Fruit fly (Drosophila melanogaster) whole organism, prepupa: ENCODE data around the gene CG5171.
A peak's percentile ranks its signal among the peaks of the same experiment; 100 is the strongest.

Experiments
- Blimp-1 ChIP-seq: fragments of 200-800 bp; sonication (Bioruptor generic); optimal IDR thresholded peaks from 3 replicates; lab custom pipeline; 2017; ENCODE audit warnings: missing biosample characterization, missing genetic modification characterization, mild to moderate bottlenecking, moderate library complexity, missing genetic modification reagents
- CG10631 ChIP-seq: fragments of 200-800 bp; sonication (Bioruptor generic); optimal IDR thresholded peaks from 2 replicates; lab custom pipeline; 2016; ENCODE audit warnings: missing biosample characterization, missing genetic modification characterization
- CG11294 ChIP-seq: fragments of 200-800 bp; sonication (Bioruptor generic); IDR thresholded peaks from 2 replicates; pipeline ENCODE4 v1.3.6; 2022; ENCODE audit warnings: missing biosample characterization, missing genetic modification characterization
- CG11762 ChIP-seq: fragments of 200-800 bp; sonication (Bioruptor generic); optimal IDR thresholded peaks from 3 replicates; lab custom pipeline; 2016; ENCODE audit warnings: missing biosample characterization, missing genetic modification characterization; ENCODE audit not compliant: insufficient read depth
- CG11902 ChIP-seq: fragments of 200-800 bp; sonication (Bioruptor generic); optimal IDR thresholded peaks from 3 replicates; lab custom pipeline; 2016; ENCODE audit warnings: missing biosample characterization, missing genetic modification characterization
- CG15336 ChIP-seq: fragments of 200-800 bp; sonication (Bioruptor generic); IDR thresholded peaks from 2 replicates; pipeline ENCODE4 v1.3.6; 2022; ENCODE audit warnings: missing biosample characterization, missing genetic modification characterization
- CG3032 ChIP-seq: fragments of 200-800 bp; optimal IDR thresholded peaks from 2 replicates; lab custom pipeline; 2019; ENCODE audit warnings: missing biosample characterization, mild to moderate bottlenecking, missing genetic modification characterization, moderate library complexity
- CG32006 ChIP-seq: fragments of 200-800 bp; sonication (Bioruptor generic); optimal IDR thresholded peaks from 3 replicates; lab custom pipeline; 2017; ENCODE audit warnings: missing biosample characterization, mild to moderate bottlenecking, missing genetic modification characterization
- CG34406 ChIP-seq: fragments of 200-800 bp; sonication (Bioruptor generic); optimal IDR thresholded peaks from 3 replicates; lab custom pipeline; 2016; ENCODE audit warnings: missing biosample characterization, missing genetic modification characterization
- CG3919 ChIP-seq: fragments of 200-800 bp; sonication (Bioruptor generic); optimal IDR thresholded peaks from 3 replicates; lab custom pipeline; 2016; ENCODE audit warnings: missing biosample characterization, missing genetic modification characterization
- CG4318 ChIP-seq: fragments of 200-800 bp; sonication (Bioruptor generic); optimal IDR thresholded peaks from 3 replicates; lab custom pipeline; 2017; ENCODE audit warnings: missing biosample characterization, mild to moderate bottlenecking, missing genetic modification characterization
- CG6163 ChIP-seq: fragments of 200-800 bp; sonication (Bioruptor generic); IDR thresholded peaks from 3 replicates; pipeline ENCODE4 v1.3.6; 2022; ENCODE audit warnings: missing biosample characterization, missing genetic modification characterization
- CG6792 ChIP-seq: fragments of 200-800 bp; sonication (Bioruptor generic); optimal IDR thresholded peaks from 3 replicates; lab custom pipeline; 2016; ENCODE audit warnings: missing biosample characterization, missing genetic modification characterization
- CG6854 ChIP-seq: fragments of 200-800 bp; sonication (Bioruptor generic); optimal IDR thresholded peaks from 2 replicates; lab custom pipeline; 2017; ENCODE audit warnings: missing biosample characterization, mild to moderate bottlenecking, missing genetic modification characterization
- CG7368 ChIP-seq: fragments of 200-800 bp; sonication (Bioruptor generic); optimal IDR thresholded peaks from 3 replicates; lab custom pipeline; 2016; ENCODE audit warnings: missing biosample characterization, missing genetic modification characterization
- CG8119 ChIP-seq: fragments of 200-800 bp; sonication (Bioruptor generic); IDR thresholded peaks from 3 replicates; pipeline ENCODE4 v1.3.6; 2022; ENCODE audit warnings: missing biosample characterization, missing genetic modification characterization
- CG8319 ChIP-seq: fragments of 200-800 bp; sonication (Bioruptor generic); optimal IDR thresholded peaks from 3 replicates; lab custom pipeline; 2016; ENCODE audit warnings: missing biosample characterization, missing genetic modification characterization
- CG8632 ChIP-seq: fragments of 200-800 bp; sonication (Bioruptor generic); optimal IDR thresholded peaks from 3 replicates; lab custom pipeline; 2016; ENCODE audit warnings: missing biosample characterization, missing genetic modification characterization
- Eip78C ChIP-seq: fragments of 200-800 bp; sonication (Bioruptor generic); peaks from one replicate; lab custom pipeline; 2016; ENCODE audit warnings: missing biosample characterization, missing genetic modification characterization
- Eip93F ChIP-seq: fragments of 200-800 bp; sonication (Bioruptor generic); optimal IDR thresholded peaks from 2 replicates; lab custom pipeline; 2016; ENCODE audit warnings: missing biosample characterization, mild to moderate bottlenecking, missing genetic modification characterization
- Ets21C ChIP-seq: fragments of 200-800 bp; sonication (Bioruptor generic); optimal IDR thresholded peaks from 3 replicates; lab custom pipeline; 2016; ENCODE audit warnings: missing biosample characterization, missing genetic modification characterization
- Ets96B ChIP-seq: fragments of 200-800 bp; optimal IDR thresholded peaks from 2 replicates; lab custom pipeline; 2019; ENCODE audit warnings: missing biosample characterization, mild to moderate bottlenecking, missing genetic modification characterization, moderate library complexity
- Gug ChIP-seq: fragments of 200-800 bp; sonication (Bioruptor generic); IDR thresholded peaks from 2 replicates; pipeline ENCODE4 v1.3.6; 2022; ENCODE audit warnings: missing biosample characterization, missing genetic modification characterization
- Hr38 ChIP-seq: sonication (Bioruptor generic); optimal IDR thresholded peaks from 2 replicates; lab custom pipeline; 2016; ENCODE audit warnings: missing biosample characterization, missing genetic modification characterization
- Lpt ChIP-seq: fragments of 200-800 bp; sonication (Bioruptor generic); optimal IDR thresholded peaks from 3 replicates; lab custom pipeline; 2016; ENCODE audit warnings: missing biosample characterization, missing genetic modification characterization
- Met ChIP-seq: fragments of 200-800 bp; sonication (Bioruptor generic); optimal IDR thresholded peaks from 3 replicates; lab custom pipeline; 2016; ENCODE audit warnings: missing biosample characterization, missing genetic modification characterization
- OdsH ChIP-seq: fragments of 200-800 bp; sonication (Bioruptor generic); optimal IDR thresholded peaks from 3 replicates; lab custom pipeline; 2016; ENCODE audit warnings: missing biosample characterization, missing genetic modification characterization
- Smox ChIP-seq: fragments of 200-800 bp; sonication (Bioruptor generic); optimal IDR thresholded peaks from 3 replicates; lab custom pipeline; 2016; ENCODE audit warnings: missing biosample characterization, missing genetic modification characterization
- Sox102F ChIP-seq: fragments of 200-800 bp; sonication (Bioruptor generic); optimal IDR thresholded peaks from 2 replicates; lab custom pipeline; 2016; ENCODE audit warnings: missing biosample characterization, mild to moderate bottlenecking, missing genetic modification characterization
- Sox14 ChIP-seq: fragments of 200-800 bp; sonication (Bioruptor generic); optimal IDR thresholded peaks from 3 replicates; lab custom pipeline; 2016; ENCODE audit warnings: missing biosample characterization, missing genetic modification characterization
- Sox15 ChIP-seq: fragments of 200-800 bp; sonication (Bioruptor generic); optimal IDR thresholded peaks from 3 replicates; lab custom pipeline; 2016; ENCODE audit warnings: missing biosample characterization, missing genetic modification characterization
- achi ChIP-seq: fragments of 200-800 bp; sonication (Bioruptor generic); optimal IDR thresholded peaks from 3 replicates; lab custom pipeline; 2016; ENCODE audit warnings: missing biosample characterization, missing genetic modification characterization
- acj6 ChIP-seq: fragments of 200-800 bp; sonication (Bioruptor generic); optimal IDR thresholded peaks from 3 replicates; lab custom pipeline; 2016; ENCODE audit warnings: missing biosample characterization, missing genetic modification characterization
- cyc ChIP-seq: fragments of 200-800 bp; sonication (Bioruptor generic); optimal IDR thresholded peaks from 3 replicates; lab custom pipeline; 2016; ENCODE audit warnings: missing biosample characterization, missing genetic modification characterization
- dsx ChIP-seq: fragments of 200-800 bp; optimal IDR thresholded peaks from 3 replicates; lab custom pipeline; 2019; ENCODE audit warnings: missing biosample characterization, mild to moderate bottlenecking, missing genetic modification characterization, moderate library complexity; ENCODE audit not compliant: poor library complexity, severe bottlenecking
- eg ChIP-seq: fragments of 200-800 bp; sonication (Bioruptor generic); IDR thresholded peaks from 3 replicates; pipeline ENCODE4 v1.3.6; 2022; ENCODE audit warnings: missing biosample characterization, missing genetic modification characterization
- esn ChIP-seq: fragments of 200-800 bp; sonication (Bioruptor generic); optimal IDR thresholded peaks from 2 replicates; lab custom pipeline; 2016; ENCODE audit warnings: missing biosample characterization, mild to moderate bottlenecking, missing genetic modification characterization, moderate library complexity
- fd85E ChIP-seq: fragments of 200-800 bp; sonication (Bioruptor generic); optimal IDR thresholded peaks from 3 replicates; lab custom pipeline; 2016; ENCODE audit warnings: missing biosample characterization, missing genetic modification characterization
- fkh ChIP-seq: fragments of 200-800 bp; sonication (Bioruptor generic); optimal IDR thresholded peaks from 3 replicates; lab custom pipeline; 2017; ENCODE audit warnings: missing biosample characterization, mild to moderate bottlenecking, missing genetic modification characterization, moderate library complexity
- lz ChIP-seq: fragments of 200-800 bp; sonication (Bioruptor generic); optimal IDR thresholded peaks from 3 replicates; lab custom pipeline; 2016; ENCODE audit warnings: missing biosample characterization, missing genetic modification characterization
- net ChIP-seq: fragments of 200-800 bp; sonication (Bioruptor generic); optimal IDR thresholded peaks from 3 replicates; lab custom pipeline; 2016; ENCODE audit warnings: missing biosample characterization, missing genetic modification characterization
- salr ChIP-seq, 2 experiments: fragments of 200-800 bp; sonication (Bioruptor generic); optimal IDR thresholded peaks; 3 replicates each; lab custom pipeline; 2016 to 2018; ENCODE audit warnings: missing biosample characterization in 2 of 2, missing genetic modification characterization in 2 of 2, mild to moderate bottlenecking in 1 of 2
- spab ChIP-seq: fragments of 200-800 bp; sonication (Bioruptor generic); optimal IDR thresholded peaks from 2 replicates; lab custom pipeline; 2017; ENCODE audit warnings: missing biosample characterization, mild to moderate bottlenecking, missing genetic modification characterization, missing genetic modification reagents
- ss ChIP-seq, 2 experiments: fragments of 200-800 bp; sonication (Bioruptor generic); optimal IDR thresholded peaks; 2 replicates in 1 of 2; 3 replicates in 1 of 2; lab custom pipeline; 2017 to 2018; ENCODE audit warnings: mild to moderate bottlenecking in 2 of 2, missing biosample characterization in 2 of 2, missing genetic modification characterization in 2 of 2, moderate library complexity in 1 of 2
- topi ChIP-seq: fragments of 200-800 bp; sonication (Bioruptor generic); optimal IDR thresholded peaks from 3 replicates; lab custom pipeline; 2016; ENCODE audit warnings: missing biosample characterization, missing genetic modification characterization
- vri ChIP-seq: fragments of 200-800 bp; sonication (Bioruptor generic); optimal IDR thresholded peaks from 3 replicates; lab custom pipeline; 2016; ENCODE audit warnings: missing biosample characterization, mild to moderate bottlenecking, missing genetic modification characterization

The CG5171 gene

dm6 chr2L:7401025-7401424, at the start of gene CG5171:
Gene CG5171, plus strand, starts transcription at chr2L:7401335.
- TF ChIP-seq cyc (GFP tag; lab: Kevin White, UChicago) (no peak), dsx (GFP tag; lab: Kevin White, UChicago) (no peak), Gug (no peak), acj6 (GFP tag; lab: Kevin White, UChicago) (no peak), Eip78C (GFP tag; lab: Kevin White, UChicago) (no peak), CG3919 (GFP tag; lab: Kevin White, UChicago) (no peak), Ets21C (GFP tag; lab: Kevin White, UChicago) (no peak), CG10631 (GFP tag; lab: Kevin White, UChicago) (no peak), achi (GFP tag; lab: Kevin White, UChicago) (no peak), CG6163 (GFP tag; lab: Robert Waterston, UW) (no peak), Blimp-1 (no peak), fd85E (no peak), CG6792 (no peak), fkh (GFP tag; lab: Kevin White, UChicago) (no peak), CG6854 (no peak), CG11762 (GFP tag; lab: Kevin White, UChicago) (no peak), topi (GFP tag; lab: Kevin White, UChicago) (no peak), CG4318 (GFP tag; lab: Kevin White, UChicago) (no peak), CG32006 (GFP tag; lab: Kevin White, UChicago) (no peak), CG8632 (no peak)

dm6 chr2L:7352775-7353187, 48.4 kb upstream of the CG5171 start:
- no peak for TF ChIP-seq vri (GFP tag; lab: Kevin White, UChicago)
- TF ChIP-seq CG15336 (GFP tag; lab: Robert Waterston, UW): no peak
- no peak for TF ChIP-seq Lpt (GFP tag; lab: Kevin White, UChicago)

DNA sequence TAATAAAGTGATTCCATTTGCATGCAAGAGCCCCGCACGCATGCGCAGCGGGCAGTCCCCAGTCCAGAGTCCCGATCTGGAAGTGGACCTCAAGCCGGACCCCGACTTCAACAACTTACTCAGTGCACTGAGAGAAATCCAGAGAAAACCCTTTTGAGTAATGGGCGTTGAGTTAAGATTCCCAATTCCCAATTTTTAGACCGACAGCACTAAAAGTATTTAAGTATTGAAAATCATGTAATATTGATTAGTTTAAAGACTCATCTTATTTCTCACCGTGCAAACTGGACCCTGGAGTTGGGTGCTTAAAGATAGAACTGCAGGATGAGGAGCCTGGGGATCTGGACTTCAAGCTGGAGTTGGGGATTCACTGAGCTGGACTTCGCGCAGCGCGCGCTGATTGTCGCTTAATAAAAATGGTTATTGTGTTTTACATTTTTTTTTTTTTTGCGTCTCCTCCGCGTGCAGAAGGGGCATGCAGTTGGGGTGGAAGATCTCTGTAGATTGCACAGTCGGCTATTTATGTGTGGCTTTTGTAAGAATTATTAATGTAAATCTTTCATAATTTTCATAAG, 43.0 kb upstream of the CG5171 start:
- no peak for TF ChIP-seq fkh (GFP tag; lab: Kevin White, UChicago)
- peak; percentile 89 for TF ChIP-seq net (GFP tag; lab: Kevin White, UChicago)
- peak; percentile 97 for TF ChIP-seq CG3032 (tag; lab: Kevin White, UChicago)
- peak; percentile 74 for TF ChIP-seq CG15336 (GFP tag; lab: Robert Waterston, UW)
- TF ChIP-seq Sox15: peak; percentile 81
- TF ChIP-seq Gug: peak; percentile 77
- peak; percentile 78 to 95 for TF ChIP-seq salr (GFP tag; optimal IDR thresholded peaks at IDR 0.05; lab: Kevin White, UChicago)
- peak; percentile 99 for TF ChIP-seq Eip78C (GFP tag; lab: Kevin White, UChicago)
- TF ChIP-seq CG11294: peak; percentile 39; the same call in 1 of the 2 replicates
- peak; percentile 90 for TF ChIP-seq lz (GFP tag; lab: Kevin White, UChicago)
- TF ChIP-seq CG8119 (GFP tag; lab: Robert Waterston, UW): peak; percentile 67
- peak; percentile 88 for TF ChIP-seq OdsH (GFP tag; lab: Kevin White, UChicago)
- TF ChIP-seq CG8632: peak; percentile 90
- peak; percentile 87 for TF ChIP-seq CG11902 (GFP tag; lab: Kevin White, UChicago)
- TF ChIP-seq dsx (GFP tag; lab: Kevin White, UChicago): peak; percentile 97
- TF ChIP-seq CG7368 (GFP tag; lab: Kevin White, UChicago): peak; percentile 89
- TF ChIP-seq esn (GFP tag; lab: Kevin White, UChicago): peak; percentile 91
- TF ChIP-seq Smox (GFP tag; lab: Kevin White, UChicago): peak; percentile 89
- TF ChIP-seq CG34406 (GFP tag; lab: Kevin White, UChicago): peak; percentile 90
- TF ChIP-seq Lpt (GFP tag; lab: Kevin White, UChicago): peak; percentile 81
- TF ChIP-seq spab (GFP tag; lab: Kevin White, UChicago): peak; percentile 98
- TF ChIP-seq Sox14 (GFP tag; lab: Kevin White, UChicago): peak; percentile 94
- TF ChIP-seq Met (GFP tag; lab: Kevin White, UChicago): peak; percentile 85
- peak; percentile 53 for TF ChIP-seq CG4318 (GFP tag; lab: Kevin White, UChicago)
- peak; percentile 82 for TF ChIP-seq CG8319
- TF ChIP-seq Hr38: no peak
- TF ChIP-seq eg (GFP tag; lab: Robert Waterston, UW): peak; percentile 56; the same call in 2 of the 3 replicates
- TF ChIP-seq achi (GFP tag; lab: Kevin White, UChicago): peak; percentile 90
- peak; percentile 77 for TF ChIP-seq CG32006 (GFP tag; lab: Kevin White, UChicago)
- TF ChIP-seq ss (GFP tag; optimal IDR thresholded peaks at IDR 0.05; lab: Kevin White, UChicago): peak; percentile 99
- TF ChIP-seq Ets96B (tag; lab: Kevin White, UChicago): peak; percentile 97
- TF ChIP-seq Sox102F (GFP tag; lab: Kevin White, UChicago): peak; percentile 90
- TF ChIP-seq CG6792: peak; percentile 94
- peak; percentile 97 for TF ChIP-seq CG3919 (GFP tag; lab: Kevin White, UChicago)
- peak; percentile 86 for TF ChIP-seq Eip93F (GFP tag; lab: Kevin White, UChicago)
